Fruit fly (Drosophila melanogaster) whole organism, prepupa: ENCODE results near the gene CG34247.

Experiments
- CG32006 ChIP-seq: fragments of 200-800 bp; sonication (Bioruptor generic); optimal IDR thresholded peaks from 3 replicates; lab custom pipeline; 2017; ENCODE audit warnings: missing biosample characterization, mild to moderate bottlenecking, missing genetic modification characterization
- CG34406 ChIP-seq: fragments of 200-800 bp; sonication (Bioruptor generic); optimal IDR thresholded peaks from 3 replicates; lab custom pipeline; 2016; ENCODE audit warnings: missing biosample characterization, missing genetic modification characterization
- CG3919 ChIP-seq: fragments of 200-800 bp; sonication (Bioruptor generic); optimal IDR thresholded peaks from 3 replicates; lab custom pipeline; 2016; ENCODE audit warnings: missing biosample characterization, missing genetic modification characterization
- CG6854 ChIP-seq: fragments of 200-800 bp; sonication (Bioruptor generic); optimal IDR thresholded peaks from 2 replicates; lab custom pipeline; 2017; ENCODE audit warnings: missing biosample characterization, mild to moderate bottlenecking, missing genetic modification characterization
- CG7368 ChIP-seq: fragments of 200-800 bp; sonication (Bioruptor generic); optimal IDR thresholded peaks from 3 replicates; lab custom pipeline; 2016; ENCODE audit warnings: missing biosample characterization, missing genetic modification characterization
- CG9139 ChIP-seq: fragments of 200-800 bp; sonication (Bioruptor generic); optimal IDR thresholded peaks from 3 replicates; lab custom pipeline; 2017; ENCODE audit warnings: missing biosample characterization, mild to moderate bottlenecking, missing genetic modification characterization
- Eip75B ChIP-seq: fragments of 200-800 bp; sonication (Bioruptor generic); optimal IDR thresholded peaks from 3 replicates; lab custom pipeline; 2016; ENCODE audit warnings: missing biosample characterization, missing genetic modification characterization
- Hr38 ChIP-seq: sonication (Bioruptor generic); optimal IDR thresholded peaks from 2 replicates; lab custom pipeline; 2016; ENCODE audit warnings: missing biosample characterization, missing genetic modification characterization
- Hr39 ChIP-seq: fragments of 200-800 bp; sonication (Bioruptor generic); optimal IDR thresholded peaks from 2 replicates; lab custom pipeline; 2016; ENCODE audit warnings: missing biosample characterization, missing genetic modification characterization
- Smox ChIP-seq: fragments of 200-800 bp; sonication (Bioruptor generic); optimal IDR thresholded peaks from 3 replicates; lab custom pipeline; 2016; ENCODE audit warnings: missing biosample characterization, missing genetic modification characterization
- Sox102F ChIP-seq: fragments of 200-800 bp; sonication (Bioruptor generic); optimal IDR thresholded peaks from 2 replicates; lab custom pipeline; 2016; ENCODE audit warnings: missing biosample characterization, mild to moderate bottlenecking, missing genetic modification characterization
- eg ChIP-seq: fragments of 200-800 bp; sonication (Bioruptor generic); IDR thresholded peaks from 3 replicates; pipeline ENCODE4 v1.3.6; 2022; ENCODE audit warnings: missing biosample characterization, missing genetic modification characterization

- TF ChIP-seq CG9139 = no peak
- TF ChIP-seq CG34406 (GFP tag; lab: Kevin White, UChicago) = no peak
- no peak for TF ChIP-seq Sox102F (GFP tag; lab: Kevin White, UChicago)
- no peak for TF ChIP-seq Hr39 (GFP tag; lab: Kevin White, UChicago)
- no peak for TF ChIP-seq CG3919
- TF ChIP-seq CG6854 (GFP tag; lab: Kevin White, UChicago) = no peak
- TF ChIP-seq Smox = no peak
- no peak for TF ChIP-seq CG32006 (GFP tag; lab: Kevin White, UChicago)
- TF ChIP-seq Hr38 (GFP tag; lab: Kevin White, UChicago) = no peak
- no peak for TF ChIP-seq eg (GFP tag; lab: Robert Waterston, UW)
- no peak for TF ChIP-seq CG7368 (GFP tag; lab: Kevin White, UChicago)
- TF ChIP-seq Eip75B (GFP tag; lab: Kevin White, UChicago) = no peak
These were observed 47.0 kb upstream of the CG34247 start, which contains the start of gene CG13042 for dm6 chr3L:16308380-16308779.
